Worm (Caenorhabditis elegans): ENCODE data around the gene npr-5.

DNA sequence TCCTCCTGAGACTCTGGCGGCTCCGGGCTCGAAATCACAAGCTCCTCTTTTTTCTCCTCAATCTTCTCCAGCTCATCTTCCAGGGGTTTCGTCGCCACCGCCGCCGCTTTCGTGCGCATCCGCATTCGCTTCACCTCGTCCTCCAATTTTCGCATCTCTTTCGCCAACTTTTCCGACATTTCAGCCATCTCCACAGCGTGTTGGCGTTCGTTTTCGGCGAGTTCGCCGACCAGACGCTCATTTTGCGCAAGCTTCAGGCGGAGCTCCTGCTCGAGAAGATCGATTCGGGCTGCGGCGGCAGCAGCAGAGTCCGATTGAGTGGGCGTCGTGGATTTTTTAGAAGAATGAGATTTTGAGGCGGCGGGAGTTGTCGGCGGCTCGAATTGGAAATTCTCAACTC lies 21.8 kb upstream of the npr-5 start:
- TF ChIP-seq snpc-4 (tag; optimal IDR thresholded peaks at IDR 0.05) (no peak), alr-1 (tag; optimal IDR thresholded peaks at IDR 0.05) (no peak), zag-1 (tag; optimal IDR thresholded peaks at IDR 0.05) (no peak), nhr-12 (tag; optimal IDR thresholded peaks at IDR 0.05) (no peak)
